Fruit fly (Drosophila melanogaster) whole organism, wandering third instar larva: ENCODE data around the gene CG9747.
A peak's percentile ranks its signal among the peaks of the same experiment; 100 is the strongest.

ENCODE experiments used
- Abd-B ChIP-seq: fragments of >200 bp; optimal IDR thresholded peaks from 2 replicates; lab custom pipeline; 2017; ENCODE audit warnings: missing biosample characterization, missing genetic modification characterization
- CG9705 ChIP-seq: fragments of 200-800 bp; sonication (Bioruptor generic); optimal IDR thresholded peaks from 2 replicates; lab custom pipeline; 2018; ENCODE audit warnings: missing biosample characterization, mild to moderate bottlenecking, missing genetic modification characterization
- CrebA ChIP-seq: fragments of 200-800 bp; sonication (Bioruptor generic); optimal IDR thresholded peaks from 2 replicates; lab custom pipeline; 2016; ENCODE audit warnings: missing biosample characterization, mild to moderate bottlenecking, missing genetic modification characterization, borderline replicate concordance
- Dfd ChIP-seq: fragments of >200 bp; optimal IDR thresholded peaks from 2 replicates; lab custom pipeline; 2017; ENCODE audit warnings: missing biosample characterization, missing genetic modification characterization
- HLH106 ChIP-seq: fragments of 200-800 bp; optimal IDR thresholded peaks from 3 replicates; lab custom pipeline; 2019; ENCODE audit warnings: missing biosample characterization, mild to moderate bottlenecking, missing genetic modification characterization, moderate library complexity
- Hnf4 ChIP-seq: fragments of 200-800 bp; sonication (Bioruptor generic); optimal IDR thresholded peaks from 2 replicates; lab custom pipeline; 2016; ENCODE audit warnings: missing biosample characterization, mild to moderate bottlenecking, missing genetic modification characterization
- Hr78 ChIP-seq: fragments of >200 bp; optimal IDR thresholded peaks from 2 replicates; lab custom pipeline; 2017; ENCODE audit warnings: missing biosample characterization, missing genetic modification characterization
- Mio ChIP-seq: sonication (Bioruptor generic); optimal IDR thresholded peaks from 2 replicates; lab custom pipeline; 2016; ENCODE audit warnings: missing biosample characterization, missing genetic modification characterization
- Myc ChIP-seq: fragments of >200 bp; optimal IDR thresholded peaks from 2 replicates; lab custom pipeline; 2017
- OdsH ChIP-seq: fragments of 200-800 bp; sonication (Bioruptor generic); optimal IDR thresholded peaks from 2 replicates; lab custom pipeline; 2016; ENCODE audit warnings: missing biosample characterization, mild to moderate bottlenecking, missing genetic modification characterization
- Rel ChIP-seq, 2 experiments: fragments of 200-800 bp; sonication (Bioruptor generic) in 1 of 2; optimal IDR thresholded peaks; 2 replicates in 1 of 2; 3 replicates in 1 of 2; lab custom pipeline; 2016 to 2019; ENCODE audit warnings: mild to moderate bottlenecking in 2 of 2, missing biosample characterization in 2 of 2, missing genetic modification characterization in 2 of 2, moderate library complexity in 1 of 2
- Sp1 ChIP-seq: fragments of 200-800 bp; sonication (Bioruptor generic); optimal IDR thresholded peaks from 3 replicates; lab custom pipeline; 2019; ENCODE audit warnings: missing biosample characterization, mild to moderate bottlenecking, missing genetic modification characterization, moderate library complexity
- Vsx2 ChIP-seq: fragments of 200-300, 225-300 bp; sonication (Bioruptor generic); optimal IDR thresholded peaks from 2 replicates; lab custom pipeline; 2018; ENCODE audit warnings: missing biosample characterization, missing genetic modification characterization; ENCODE audit not compliant: partially characterized antibody
- brk ChIP-seq: fragments of 200-800 bp; sonication (Bioruptor generic); optimal IDR thresholded peaks from 2 replicates; lab custom pipeline; 2016; ENCODE audit warnings: missing biosample characterization, mild to moderate bottlenecking, missing genetic modification characterization
- dl ChIP-seq, 2 experiments: fragments of 175-275, 200-275 bp in 1 of 2; fragments of 200-275 bp in 1 of 2; sonication (Bioruptor generic); optimal IDR thresholded peaks; lab custom pipeline; 2018; ENCODE audit warnings: mild to moderate bottlenecking in 2 of 2, missing biosample characterization in 2 of 2, missing genetic modification characterization in 2 of 2, moderate library complexity in 2 of 2; ENCODE audit not compliant: partially characterized antibody in 2 of 2, insufficient read depth in 1 of 2
- dmrt93B ChIP-seq: fragments of 200-800 bp; sonication (Bioruptor generic); optimal IDR thresholded peaks from 2 replicates; lab custom pipeline; 2018; ENCODE audit warnings: missing biosample characterization, mild to moderate bottlenecking, missing genetic modification characterization
- dsf ChIP-seq: sonication (Bioruptor generic); optimal IDR thresholded peaks from 2 replicates; lab custom pipeline; 2016; ENCODE audit warnings: missing biosample characterization, missing genetic modification characterization, borderline replicate concordance
- ey ChIP-seq: fragments of 200-800 bp; sonication (Bioruptor generic); optimal IDR thresholded peaks from 2 replicates; lab custom pipeline; 2016; ENCODE audit warnings: missing biosample characterization, missing genetic modification characterization
- foxo ChIP-seq, 2 experiments: fragments of 200-800 bp; sonication (Bioruptor generic); optimal IDR thresholded peaks; 2 replicates in 1 of 2; 3 replicates in 1 of 2; lab custom pipeline; 2016 to 2017; ENCODE audit warnings: missing biosample characterization in 2 of 2, missing genetic modification characterization in 2 of 2
- fru ChIP-seq: fragments of 200-800 bp; sonication (Bioruptor generic); optimal IDR thresholded peaks from 3 replicates; lab custom pipeline; 2016; ENCODE audit warnings: missing biosample characterization, mild to moderate bottlenecking, missing genetic modification characterization
- h ChIP-seq: fragments of 200-800 bp; sonication (Bioruptor generic); optimal IDR thresholded peaks from 3 replicates; lab custom pipeline; 2016; ENCODE audit warnings: missing biosample characterization, mild to moderate bottlenecking, missing genetic modification characterization
- jim ChIP-seq: fragments of 175-275, 200-325 bp; sonication (Bioruptor generic); optimal IDR thresholded peaks from 2 replicates; lab custom pipeline; 2016; ENCODE audit warnings: missing biosample characterization, mild to moderate bottlenecking, missing genetic modification characterization
- lola ChIP-seq: fragments of >200 bp; optimal IDR thresholded peaks from 2 replicates; lab custom pipeline; 2017; ENCODE audit warnings: missing biosample characterization, missing genetic modification characterization
- pan ChIP-seq: fragments of >200 bp; optimal IDR thresholded peaks from 2 replicates; lab custom pipeline; 2017
- psq ChIP-seq: fragments of 200-800 bp; sonication (Bioruptor generic); optimal IDR thresholded peaks from 3 replicates; lab custom pipeline; 2017; ENCODE audit warnings: missing biosample characterization, mild to moderate bottlenecking, missing genetic modification characterization, moderate library complexity
- rgr ChIP-seq: fragments of 200-800 bp; sonication (Bioruptor generic); optimal IDR thresholded peaks from 3 replicates; lab custom pipeline; 2016; ENCODE audit warnings: missing biosample characterization, mild to moderate bottlenecking, missing genetic modification characterization
- sage ChIP-seq: fragments of 200-800 bp; sonication (Bioruptor generic); optimal IDR thresholded peaks from 2 replicates; lab custom pipeline; 2016; ENCODE audit warnings: missing biosample characterization, mild to moderate bottlenecking, missing genetic modification characterization
- sv ChIP-seq: fragments of 200-800 bp; sonication (Bioruptor generic); optimal IDR thresholded peaks from 3 replicates; lab custom pipeline; 2016; ENCODE audit warnings: missing biosample characterization, missing genetic modification characterization
- tai ChIP-seq: sonication (Bioruptor generic); optimal IDR thresholded peaks from 2 replicates; lab custom pipeline; 2016; ENCODE audit warnings: missing biosample characterization, missing genetic modification characterization
- woc ChIP-seq: sonication (Bioruptor generic); optimal IDR thresholded peaks from 2 replicates; lab custom pipeline; 2016; ENCODE audit warnings: missing biosample characterization, mild to moderate bottlenecking, missing genetic modification characterization

CG9747 gene

DNA sequence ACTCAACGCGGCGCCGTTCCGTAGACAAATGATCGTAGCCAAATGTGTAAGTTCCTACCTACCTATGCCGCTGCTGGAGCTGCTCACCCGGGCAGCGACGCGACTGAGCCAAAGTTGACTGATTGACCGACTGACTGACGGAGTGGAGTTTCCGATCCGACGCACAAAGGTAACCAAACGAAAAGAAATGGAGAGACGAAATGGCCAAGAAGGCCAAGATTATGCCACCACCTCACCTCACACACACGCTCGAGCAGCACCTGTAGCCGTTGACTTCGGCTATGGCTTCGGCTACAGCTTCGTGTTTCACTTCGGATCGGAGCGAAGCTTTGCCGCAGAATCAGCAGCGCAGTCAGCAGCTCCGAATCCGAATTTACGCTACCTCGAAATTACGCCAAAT is at the start of gene CG9747:
Gene CG9747 (minus strand): TSS at position 206 of the 400 bp plus-strand sequence.
- TF ChIP-seq sage (GFP tag; lab: Kevin White, UChicago) (no peak), Myc (lab: Kevin White, UChicago) (no peak), lola (GFP tag; lab: Kevin White, UChicago) (no peak), tai (no peak), CG9705 (no peak), h (GFP tag; lab: Kevin White, UChicago) (no peak), Hnf4 (GFP tag; lab: Kevin White, UChicago) (no peak), fru (GFP tag; lab: Kevin White, UChicago) (no peak), brk (GFP tag; lab: Kevin White, UChicago) (no peak), Vsx2 (GFP tag; lab: Kevin White, UChicago) (no peak), OdsH (no peak), Sp1 (GFP tag; lab: Kevin White, UChicago) (no peak), psq (GFP tag; lab: Kevin White, UChicago) (no peak), dsf (GFP tag; lab: Kevin White, UChicago) (no peak), Mio (GFP tag; lab: Kevin White, UChicago) (no peak), Rel (GFP tag; optimal IDR thresholded peaks at IDR 0.05; lab: Kevin White, UChicago) (no peak), Rel (tag; optimal IDR thresholded peaks at IDR 0.05; lab: Kevin White, UChicago) (no peak)

DNA sequence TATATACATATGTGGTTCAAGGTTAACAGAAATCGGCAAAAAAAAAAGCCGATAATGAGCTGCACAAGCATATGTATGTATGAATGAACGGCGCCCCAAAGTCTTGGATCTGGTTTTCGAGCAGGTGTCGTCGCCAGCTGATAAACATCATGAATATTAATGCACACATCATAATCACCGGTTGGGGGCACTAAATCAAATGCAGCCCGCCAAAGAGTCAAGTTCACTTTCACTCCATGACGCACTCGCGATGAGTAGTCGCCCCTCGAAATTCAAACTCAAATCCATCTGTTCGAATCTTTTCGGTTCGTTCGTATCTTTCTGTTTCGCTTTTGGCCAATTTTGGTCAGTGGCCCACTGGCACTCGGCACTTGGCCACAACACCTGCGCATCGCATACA is 49.2 kb upstream of the CG9747 start:
- no peak for TF ChIP-seq Dfd (GFP tag; lab: Kevin White, UChicago)
- no peak for TF ChIP-seq woc (GFP tag; lab: Kevin White, UChicago)
- no peak for TF ChIP-seq Mio (GFP tag; lab: Kevin White, UChicago)
- TF ChIP-seq ey (GFP tag; lab: Kevin White, UChicago), result no peak
- no peak for TF ChIP-seq Hr78 (GFP tag; lab: Kevin White, UChicago)
- TF ChIP-seq h (GFP tag; lab: Kevin White, UChicago), result no peak
- no peak for TF ChIP-seq OdsH
- TF ChIP-seq fru (GFP tag; lab: Kevin White, UChicago), result no peak
- TF ChIP-seq tai, result no peak
- TF ChIP-seq CrebA (GFP tag; lab: Kevin White, UChicago), result no peak
- no peak for TF ChIP-seq pan
- TF ChIP-seq Rel (GFP tag; optimal IDR thresholded peaks at IDR 0.05; lab: Kevin White, UChicago), result no peak
- TF ChIP-seq Rel (tag; optimal IDR thresholded peaks at IDR 0.05; lab: Kevin White, UChicago), result no peak
- no peak for TF ChIP-seq Myc (lab: Kevin White, UChicago)
- TF ChIP-seq Vsx2 (GFP tag; lab: Kevin White, UChicago), result no peak
- no peak for TF ChIP-seq Abd-B (GFP tag; lab: Kevin White, UChicago)
- TF ChIP-seq rgr (GFP tag; lab: Kevin White, UChicago), result no peak

DNA sequence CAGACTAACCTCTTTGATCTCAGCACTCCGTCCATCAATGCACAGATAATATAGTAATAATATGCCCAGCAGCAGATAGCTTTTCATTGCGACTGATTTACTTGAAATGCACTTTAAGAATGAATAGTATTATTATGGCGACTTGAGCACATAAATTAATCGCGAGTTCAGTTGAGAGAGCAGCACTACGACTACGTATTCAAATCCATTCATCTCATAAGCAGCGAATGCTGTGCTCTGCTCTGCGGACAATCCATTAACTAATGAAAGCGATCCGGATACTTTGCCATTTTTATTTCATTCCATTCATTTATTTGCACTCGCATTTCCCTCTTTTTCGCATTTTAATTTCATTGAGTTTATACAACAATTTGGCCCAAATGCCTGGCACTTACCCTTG is 46.6 kb upstream of the CG9747 start, which contains the start of gene CG43448:
Gene CG43448 (minus strand): TSS at position 101 of the 400 bp plus-strand sequence.
- no peak for TF ChIP-seq Abd-B (GFP tag; lab: Kevin White, UChicago)
- TF ChIP-seq Myc (lab: Kevin White, UChicago), result no peak
- TF ChIP-seq dmrt93B (GFP tag; lab: Kevin White, UChicago), result no peak
- no peak for TF ChIP-seq pan

DNA sequence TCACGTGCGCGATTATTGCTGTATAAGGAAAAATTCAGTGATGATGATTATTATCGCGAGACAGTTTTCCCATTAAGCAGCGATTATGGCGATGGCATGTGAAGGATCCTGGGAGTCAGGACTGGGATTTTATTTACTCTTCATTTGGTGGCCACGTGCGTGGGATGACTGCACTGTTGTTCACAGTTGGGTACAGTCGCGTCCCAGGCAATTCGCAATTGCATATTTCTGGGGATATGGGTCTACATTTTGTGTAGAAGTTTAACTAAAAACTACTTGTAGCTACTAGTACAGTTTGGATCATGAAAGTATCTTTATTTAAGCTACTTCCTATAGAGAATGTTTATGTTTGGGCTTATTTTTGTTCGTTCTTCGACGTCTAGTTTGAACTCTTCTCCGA is 45.9 kb upstream of the CG9747 start:
- TF ChIP-seq Myc (lab: Kevin White, UChicago) (peak; percentile 44), foxo (GFP tag; optimal IDR thresholded peaks at IDR 0.05; lab: Kevin White, UChicago) (no peak)

DNA sequence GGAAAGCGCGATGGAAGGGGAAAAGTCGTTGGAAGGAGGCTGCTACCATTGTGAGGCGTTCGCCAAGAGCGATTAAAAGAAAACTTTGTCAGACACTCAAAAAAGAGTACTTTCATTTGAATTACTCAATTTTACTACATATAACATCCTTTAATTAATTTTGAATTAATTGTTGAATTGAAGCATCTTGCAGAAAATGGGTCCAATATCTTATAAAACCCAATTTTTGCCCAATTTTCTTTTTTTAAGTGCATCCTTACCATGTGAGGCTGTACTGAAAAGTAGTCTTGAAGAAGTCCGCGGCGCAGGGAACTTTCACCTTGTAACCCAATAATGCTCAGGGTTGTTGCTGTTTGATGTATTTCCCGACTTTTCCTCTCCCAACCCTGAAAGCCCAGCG is 44.2 kb upstream of the CG9747 start:
- TF ChIP-seq dl (GFP tag; optimal IDR thresholded peaks at IDR 0.05; lab: Kevin White, UChicago; ENCODE audit: insufficient read depth in 1 of 2, partially characterized antibody in 2 of 2), result no peak
- no peak for TF ChIP-seq ey (GFP tag; lab: Kevin White, UChicago)
- TF ChIP-seq fru (GFP tag; lab: Kevin White, UChicago), result no peak
- TF ChIP-seq sage (GFP tag; lab: Kevin White, UChicago), result no peak
- TF ChIP-seq Sp1 (GFP tag; lab: Kevin White, UChicago), result no peak
- TF ChIP-seq jim, result no peak
- TF ChIP-seq Hnf4 (GFP tag; lab: Kevin White, UChicago), result no peak

DNA sequence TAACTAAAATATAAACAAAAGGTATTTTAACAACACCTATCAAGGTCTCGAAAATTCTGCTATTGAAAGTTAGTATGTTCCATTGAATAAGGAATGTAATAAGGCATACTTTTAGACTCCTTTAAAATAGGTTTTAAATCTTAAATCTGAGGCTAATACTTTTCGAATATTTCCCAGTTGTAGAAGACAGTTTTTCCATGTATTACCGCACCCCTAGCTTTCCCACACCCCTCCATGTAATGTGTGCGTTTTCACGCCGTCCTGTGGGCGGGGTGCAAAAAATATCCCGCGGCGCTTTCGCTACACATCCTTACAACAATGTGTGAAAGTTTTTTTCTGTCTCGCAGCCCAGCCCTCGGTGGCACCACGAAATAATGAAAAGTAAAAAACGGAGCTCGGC is 33.5 kb upstream of the CG9747 start:
- TF ChIP-seq pan, result no peak
- no peak for TF ChIP-seq Dfd (GFP tag; lab: Kevin White, UChicago)
- no peak for TF ChIP-seq sv
- no peak for TF ChIP-seq rgr (GFP tag; lab: Kevin White, UChicago)
- no peak for TF ChIP-seq HLH106 (tag; lab: Kevin White, UChicago)
- TF ChIP-seq foxo (GFP tag; optimal IDR thresholded peaks at IDR 0.05; lab: Kevin White, UChicago), result peak in 1 of 2 experiments; percentile 9
- TF ChIP-seq dmrt93B (GFP tag; lab: Kevin White, UChicago), result no peak
- TF ChIP-seq, all 38 proteins: peak for 1
